Fruit fly (Drosophila melanogaster) whole organism, larva: ENCODE measurements around the gene Rab30.
A peak's percentile ranks its signal among the peaks of the same experiment; 100 is the strongest.

Experiments
- noc ChIP-seq: fragments of 200-800 bp; sonication (Bioruptor generic); optimal IDR thresholded peaks from 3 replicates; lab custom pipeline; 2019; ENCODE audit warnings: missing biosample characterization, mild to moderate bottlenecking, missing genetic modification characterization, moderate library complexity

Rab30 gene

DNA sequence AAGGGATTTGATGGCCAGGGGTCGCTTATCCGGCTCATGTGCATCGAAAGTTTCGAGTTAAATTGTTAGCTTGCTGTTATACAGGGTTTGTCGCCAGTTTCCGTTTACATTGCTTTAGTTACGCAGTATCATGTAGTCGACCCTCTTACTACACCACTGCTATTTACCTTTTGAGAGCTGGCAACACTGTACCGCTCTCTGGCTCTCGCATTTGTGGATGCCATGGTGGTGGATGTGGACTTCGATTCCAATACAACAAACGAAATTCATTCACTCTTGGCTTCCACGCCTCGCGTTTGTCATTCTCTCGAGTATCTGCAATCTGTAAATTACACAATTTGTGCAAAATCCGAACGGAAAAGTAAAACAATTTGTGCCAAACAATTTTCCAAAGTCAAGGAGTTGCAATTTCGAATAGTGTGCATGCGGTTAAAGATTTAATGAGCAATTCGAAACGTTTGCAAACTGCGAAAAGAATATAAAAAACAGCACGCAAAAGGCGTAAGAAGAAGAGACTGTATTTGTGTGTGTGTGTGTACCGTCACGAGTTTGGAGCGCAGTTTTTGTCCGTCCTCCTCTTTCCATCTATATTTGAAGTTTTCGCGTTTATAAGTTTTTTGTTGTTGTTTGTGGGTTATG is 16.7 kb upstream of the Rab30 start:
- peak; percentile 60 for TF ChIP-seq noc (tag; lab: Kevin White, UChicago)

DNA sequence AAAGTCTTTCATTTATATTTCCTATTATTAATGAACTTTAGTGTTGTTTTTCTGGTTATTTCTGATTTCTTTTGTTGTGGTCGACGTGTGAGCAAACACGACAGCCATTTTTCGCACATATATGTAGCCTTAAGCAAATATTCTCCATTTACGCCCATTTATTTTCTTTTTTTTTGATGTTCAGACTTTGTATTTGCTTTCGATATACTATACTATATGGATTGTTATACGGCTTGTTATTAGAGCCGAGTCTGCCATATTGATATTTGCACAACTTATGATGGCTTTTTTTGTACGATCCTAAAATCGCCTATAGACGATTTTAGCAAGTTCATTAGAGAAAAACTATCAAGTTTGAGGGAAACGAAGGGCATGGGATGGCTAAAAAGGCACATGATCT is 15.3 kb upstream of the Rab30 start:
- TF ChIP-seq noc (tag; lab: Kevin White, UChicago): peak; percentile 67

DNA sequence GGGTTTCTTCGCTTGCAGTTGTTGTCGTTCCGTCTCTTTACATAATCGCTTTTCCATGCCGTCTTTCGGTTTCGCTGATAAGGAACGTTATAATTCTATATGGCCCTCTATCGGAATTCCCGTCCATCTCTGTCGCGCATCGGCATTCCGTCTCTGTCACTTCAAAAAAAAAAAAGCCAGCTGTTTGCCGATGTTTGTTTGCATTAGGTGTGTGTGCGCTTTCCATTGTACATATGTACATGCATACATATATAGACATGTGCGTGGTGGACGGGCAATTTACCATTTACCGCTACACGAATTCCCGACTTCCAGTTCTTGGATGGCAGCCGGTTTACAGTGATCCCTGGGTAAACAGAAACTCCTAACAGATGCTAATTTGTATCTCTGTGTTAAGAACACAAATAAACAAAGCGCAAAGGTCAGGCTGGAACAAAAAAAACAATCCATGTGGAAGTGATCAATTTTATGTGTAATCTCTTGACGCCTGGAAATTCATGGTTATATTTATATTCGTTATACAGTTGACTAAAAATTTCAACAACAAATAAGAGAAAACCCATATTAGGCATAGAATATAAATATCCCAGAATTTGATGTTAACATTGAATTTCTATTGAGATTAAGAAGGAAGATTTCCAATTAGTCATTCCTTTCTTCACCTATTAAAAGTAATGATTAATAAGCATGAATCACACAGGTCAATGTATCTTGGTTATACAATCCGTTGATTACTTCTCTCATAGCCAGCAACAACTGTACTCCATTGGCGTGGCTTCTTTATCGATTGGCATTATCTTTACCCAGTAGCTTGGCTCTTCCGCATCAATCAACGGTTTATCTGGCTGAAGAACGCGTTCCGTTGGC is 10.9 kb upstream of the Rab30 start:
- TF ChIP-seq noc (tag; lab: Kevin White, UChicago): peak; percentile 46

DNA sequence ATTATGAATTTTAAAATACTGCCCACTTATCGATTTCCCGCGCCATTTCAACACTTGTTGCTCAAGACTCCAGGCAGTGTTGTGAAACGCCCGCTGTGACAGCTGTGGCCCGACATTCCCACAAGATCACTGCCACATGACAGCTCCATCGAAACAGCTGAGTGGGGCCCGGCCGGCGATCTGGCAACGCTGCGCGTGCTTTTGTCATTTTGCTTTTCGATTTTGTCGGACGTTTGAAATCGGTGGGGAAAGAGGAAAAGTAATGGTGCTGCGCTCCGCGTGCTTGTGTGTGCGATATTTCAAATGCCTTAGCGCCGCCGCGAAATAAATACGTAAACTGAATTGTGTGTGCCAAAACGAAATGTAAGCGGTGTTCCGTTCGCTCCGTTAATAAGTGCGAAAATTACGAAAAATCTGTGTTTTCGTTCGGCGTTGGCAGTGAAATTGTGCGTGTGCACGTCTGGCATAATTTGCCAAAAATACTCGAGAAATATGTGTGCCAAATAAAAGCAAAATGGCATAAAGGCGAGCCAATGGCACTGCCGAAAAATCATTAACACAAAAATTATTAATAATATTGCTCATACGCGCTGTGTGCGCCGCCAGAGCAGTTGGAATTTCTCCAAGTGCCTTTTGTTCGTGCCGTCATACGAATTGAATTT is 9.9 kb upstream of the Rab30 start:
- peak; percentile 64 for TF ChIP-seq noc (tag; lab: Kevin White, UChicago)

DNA sequence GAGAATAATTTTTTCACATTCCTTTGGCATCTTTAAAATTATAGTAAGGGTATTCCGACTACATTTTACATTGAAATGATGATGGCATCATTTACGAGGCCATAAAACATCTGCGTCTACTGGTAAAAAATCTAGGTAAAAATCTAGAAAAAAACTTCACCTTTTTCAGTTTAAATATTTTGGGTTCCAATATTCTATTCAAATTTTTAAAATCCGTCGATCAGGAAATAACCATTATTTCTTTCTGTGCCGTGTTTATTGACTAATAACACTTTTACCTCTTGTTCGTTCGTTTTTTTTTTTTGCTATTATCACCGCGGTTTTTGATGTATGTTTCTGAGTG is 6.9 kb upstream of the Rab30 start:
- TF ChIP-seq noc (tag; lab: Kevin White, UChicago): peak; percentile 72

DNA sequence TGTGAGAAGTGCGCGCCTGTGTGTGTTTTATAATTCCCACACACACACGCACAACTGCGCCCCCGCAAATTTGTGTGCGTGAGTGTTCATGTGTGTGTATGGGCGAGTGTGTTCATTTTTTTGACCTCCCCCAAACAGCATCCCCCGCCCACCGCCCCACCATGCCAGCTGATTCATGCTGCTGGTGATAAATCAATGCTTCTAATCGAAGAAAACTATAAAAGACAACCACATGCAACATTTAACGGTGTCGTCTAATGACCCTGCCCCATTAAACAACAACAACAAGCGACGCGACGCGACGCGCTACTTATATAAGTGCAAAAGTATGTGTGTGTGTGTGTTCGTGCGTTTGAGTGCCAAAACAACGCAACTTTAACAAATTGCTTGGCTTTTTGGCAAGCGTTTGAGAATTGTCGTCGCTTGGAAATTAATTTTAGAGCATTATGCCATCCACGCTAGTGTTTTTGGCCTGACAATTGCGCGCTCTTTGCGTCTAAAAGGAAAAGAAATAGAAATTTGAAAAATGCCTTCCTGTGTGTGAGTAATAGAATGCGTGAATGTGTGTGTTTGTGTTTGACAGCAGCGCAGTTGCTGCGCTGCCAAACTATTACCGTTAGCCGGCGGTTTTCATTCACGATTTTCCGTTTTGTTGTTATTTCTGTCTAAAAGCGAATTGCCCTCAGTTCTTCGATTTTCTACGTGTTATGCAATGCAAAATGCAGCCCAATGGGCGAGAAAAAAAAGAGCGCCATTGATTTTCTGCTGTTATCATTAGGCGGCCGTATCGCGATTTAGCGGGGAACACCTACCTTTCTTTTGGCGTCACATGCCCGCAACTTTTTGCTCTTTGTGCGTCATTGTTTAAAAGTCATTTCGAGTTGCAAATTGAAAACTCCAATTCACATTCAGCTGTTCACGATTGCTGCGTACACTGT is 6.3 kb upstream of the Rab30 start:
- no peak for TF ChIP-seq noc (tag; lab: Kevin White, UChicago)

DNA sequence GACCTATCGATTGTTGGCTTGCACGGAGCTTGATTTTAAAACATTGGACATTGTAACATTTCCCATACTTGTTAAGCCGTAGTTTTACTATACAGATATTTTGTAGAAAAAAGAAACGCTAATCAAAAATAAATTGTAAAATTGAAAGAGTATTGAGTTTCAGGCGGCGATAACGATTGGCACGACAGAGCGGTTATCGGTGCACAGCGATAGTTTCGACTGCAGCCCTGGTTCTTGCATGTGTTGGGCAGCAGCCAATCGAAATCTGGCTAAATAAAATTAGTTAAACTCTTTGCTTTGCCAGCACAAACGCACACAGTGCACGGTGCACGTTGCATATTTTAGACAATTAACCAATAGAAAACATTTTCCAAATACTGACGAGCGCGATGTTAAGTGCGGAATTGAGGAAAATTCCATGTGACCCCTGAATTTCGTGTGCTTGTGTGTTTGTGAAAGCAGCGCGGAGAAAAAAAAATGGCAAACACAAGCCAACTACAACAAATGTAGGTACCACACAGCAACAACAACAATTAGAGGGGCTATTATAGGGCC is 5.4 kb upstream of the Rab30 start, which contains the start of gene milt:
milt (plus strand) TSS at position 51 of the 555 bp plus-strand sequence.
- TF ChIP-seq noc (tag; lab: Kevin White, UChicago): no peak

DNA sequence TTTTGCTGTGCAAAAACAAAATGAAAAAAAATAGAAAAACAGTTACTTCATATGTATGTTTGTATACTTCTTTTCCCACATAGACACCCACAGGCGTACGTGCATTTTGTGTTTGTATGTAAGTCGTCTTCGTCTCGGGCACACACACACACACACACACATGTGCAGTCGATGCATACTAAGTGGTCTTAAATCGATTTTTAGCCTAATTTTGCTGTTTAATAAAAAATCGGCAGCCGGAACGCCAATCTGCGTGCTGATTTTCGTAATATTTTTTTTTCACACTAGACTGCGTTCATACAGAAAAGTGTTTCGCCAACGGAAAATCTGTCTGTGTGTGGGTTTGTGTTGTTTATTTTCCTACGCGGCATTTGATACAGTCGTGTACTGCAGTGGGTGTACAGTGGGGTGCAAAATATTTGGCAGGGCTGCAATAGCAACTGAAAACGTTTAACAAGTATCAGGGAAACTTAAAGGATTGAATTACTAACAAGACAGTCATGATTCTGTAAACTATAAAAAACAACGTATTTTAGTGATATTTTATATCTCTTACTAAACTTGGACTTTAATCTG is 782 bp upstream of the Rab30 start:
- TF ChIP-seq noc (tag; lab: Kevin White, UChicago): no peak

DNA sequence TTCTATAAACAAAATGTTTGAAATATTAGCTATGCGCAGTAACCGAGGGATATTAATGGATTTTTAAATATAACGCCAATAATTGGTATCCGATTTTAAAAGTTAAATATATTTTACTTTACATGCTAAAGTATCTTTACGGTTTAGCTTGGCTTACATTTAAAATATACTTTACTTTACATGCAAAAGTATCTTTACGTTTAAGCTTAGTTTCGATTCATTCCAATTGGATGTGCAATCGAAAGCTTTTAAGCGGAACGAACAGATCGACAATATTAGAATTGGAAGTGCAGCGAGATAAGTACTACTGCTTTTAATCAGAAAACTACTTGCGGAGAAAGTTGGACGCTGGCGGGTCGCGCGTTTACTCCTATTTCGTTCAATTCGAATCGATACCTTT is 3.4 kb downstream of the Rab30 start:
- no peak for TF ChIP-seq noc (tag; lab: Kevin White, UChicago)

DNA sequence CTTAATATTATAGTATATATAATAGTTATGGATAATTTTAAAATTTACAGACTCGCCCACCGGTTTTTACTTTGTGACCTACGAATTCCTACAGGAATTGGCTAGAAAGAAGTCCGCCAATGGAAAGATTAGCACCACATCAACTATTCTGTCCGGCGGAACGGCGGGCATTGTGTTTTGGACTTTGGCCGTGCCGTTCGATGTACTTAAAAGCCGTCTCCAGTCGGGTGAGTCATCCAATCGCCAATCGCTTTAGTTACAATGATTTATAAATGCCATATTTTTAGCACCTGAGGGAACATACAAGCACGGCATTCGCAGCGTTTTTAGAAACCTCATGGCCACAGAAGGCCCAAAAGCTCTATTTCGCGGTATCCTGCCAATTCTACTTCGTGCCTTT is 4.0 kb downstream of the Rab30 start:
- no peak for TF ChIP-seq noc (tag; lab: Kevin White, UChicago)

DNA sequence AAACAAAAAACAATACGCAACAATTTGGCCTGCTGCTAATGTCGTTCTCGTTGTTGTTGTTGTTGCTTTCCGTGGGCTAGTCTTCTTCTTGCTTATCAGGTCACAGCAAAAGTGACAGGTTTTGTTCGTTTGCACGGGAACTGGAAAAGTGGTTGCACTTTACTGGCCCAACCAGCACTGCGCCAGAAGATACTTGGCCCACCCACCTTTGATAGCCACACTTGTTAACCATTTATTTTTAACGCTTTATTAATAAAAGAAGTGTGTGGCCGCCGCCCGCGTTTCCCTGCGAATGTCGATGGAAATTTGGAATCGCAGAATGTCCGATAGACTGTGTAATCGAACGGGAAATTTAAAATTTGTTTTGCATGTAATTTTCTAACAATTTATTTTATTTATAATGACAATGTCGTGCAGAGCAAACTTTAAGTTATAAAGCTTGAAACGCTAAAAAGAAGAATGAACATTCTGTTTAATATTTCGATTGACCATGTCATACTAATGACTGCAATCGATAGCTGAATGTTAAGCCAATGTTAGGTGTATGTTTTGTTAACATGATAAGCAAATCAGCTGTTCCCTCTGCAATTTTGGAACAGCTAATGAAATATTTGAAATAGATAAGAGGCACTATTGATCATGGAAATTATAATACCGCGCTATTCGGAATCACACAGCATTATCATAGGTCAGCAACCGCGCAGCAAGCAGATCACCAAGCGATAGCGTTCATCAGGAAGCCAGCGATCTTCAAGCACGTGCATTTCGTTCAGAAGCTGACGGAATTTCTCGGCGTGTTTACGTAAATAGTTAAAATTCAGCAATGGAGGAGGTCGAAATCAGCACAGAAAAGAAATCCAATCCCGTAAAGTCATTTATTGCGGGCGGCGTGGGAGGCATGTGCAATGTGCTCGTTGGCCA is 5.2 kb downstream of the Rab30 start, which contains the start of the genes CG31908 and MME1:
CG31908 (minus strand) TSS at position 402 of the 921 bp plus-strand sequence.
MME1 (plus strand) TSS at position 539 of the 921 bp plus-strand sequence.
- TF ChIP-seq noc (tag; lab: Kevin White, UChicago): no peak

DNA sequence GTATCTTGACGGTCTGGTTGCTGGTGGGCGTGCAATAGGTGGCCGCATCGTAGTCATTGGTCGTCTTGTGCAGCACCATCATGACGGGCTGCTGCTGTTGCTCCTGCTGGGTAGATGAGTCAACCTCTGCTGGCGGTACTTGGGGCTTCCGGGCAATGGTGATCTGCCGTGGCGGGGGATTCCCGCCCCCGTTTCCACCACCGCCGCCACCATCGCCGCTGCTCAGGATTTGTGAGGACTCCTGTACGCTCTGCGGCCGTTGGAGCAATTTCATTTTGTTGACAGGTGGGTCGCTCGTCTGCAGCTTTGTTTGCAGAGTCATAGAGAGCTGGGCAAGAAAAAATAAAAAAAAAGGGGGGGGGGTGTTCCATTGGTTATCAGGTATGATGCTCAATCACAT is 6.1 kb downstream of the Rab30 start:
- no peak for TF ChIP-seq noc (tag; lab: Kevin White, UChicago)

DNA sequence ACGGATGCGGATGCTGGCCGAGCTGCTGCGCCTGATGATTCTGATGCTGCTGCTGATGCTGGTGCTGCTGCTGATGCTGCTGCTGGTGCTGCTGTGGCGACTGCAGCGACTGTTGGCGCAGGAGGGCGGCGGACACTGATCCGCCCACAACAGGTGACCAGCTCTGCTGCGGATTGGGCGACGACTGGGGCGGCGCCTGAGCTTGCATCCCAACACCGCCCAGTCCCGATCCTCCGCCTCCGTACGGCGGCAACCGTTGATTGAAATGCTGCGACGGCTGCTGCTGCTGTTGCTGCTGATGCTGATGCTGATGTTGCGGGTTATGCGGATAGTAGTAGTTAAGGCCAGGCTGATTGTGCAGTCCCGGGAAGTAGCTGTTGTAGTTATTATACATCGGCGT is 7.2 kb downstream of the Rab30 start:
- no peak for TF ChIP-seq noc (tag; lab: Kevin White, UChicago)
